Fruit fly (Drosophila melanogaster): Measurements from ENCODE around the gene mri.

Gene mri

dm6 chr3L:199754-200596 lies at the start of gene mri, which contains the start of gene rno (continued):
- peak; percentile 67 for TF ChIP-seq CG12104 (GFP tag; optimal IDR thresholded peaks at IDR 0.05)
- peak; percentile 66 for TF ChIP-seq Lhr (GFP tag; optimal IDR thresholded peaks at IDR 0.05)
- TF ChIP-seq vnd (GFP tag; IDR thresholded peaks at IDR 0.05; ENCODE audit: partially characterized antibody): peak; percentile 94
- no peak for TF ChIP-seq btn (GFP tag; optimal IDR thresholded peaks at IDR 0.05)
- no peak for TF ChIP-seq Stat92E (GFP tag; optimal IDR thresholded peaks at IDR 0.05)
- TF ChIP-seq CG43689 (GFP tag; IDR thresholded peaks at IDR 0.05): no peak
- no peak for TF ChIP-seq CG9797 (GFP tag; optimal IDR thresholded peaks at IDR 0.05)
- peak; percentile 72 for TF ChIP-seq CG17359 (tag; optimal IDR thresholded peaks at IDR 0.05)
- peak; percentile 93 for TF ChIP-seq CG14860 (GFP tag; IDR thresholded peaks at IDR 0.05; ENCODE audit: partially characterized antibody)
- peak; percentile 85; the same call in 2 of the 4 replicates for TF ChIP-seq chinmo (GFP tag; IDR thresholded peaks at IDR 0.05; ENCODE audit: partially characterized antibody)
- TF ChIP-seq vvl (GFP tag; IDR thresholded peaks at IDR 0.05): peak; percentile 81
- peak; percentile 50 for TF ChIP-seq Fer2 (tag; optimal IDR thresholded peaks at IDR 0.05)
- TF ChIP-seq ab (GFP tag; optimal IDR thresholded peaks at IDR 0.05): no peak
- TF ChIP-seq CG17186 (GFP tag; optimal IDR thresholded peaks at IDR 0.05): no peak
- TF ChIP-seq CG1233 (GFP tag; optimal IDR thresholded peaks at IDR 0.05): peak; percentile 68
- TF ChIP-seq CG2875 (GFP tag; optimal IDR thresholded peaks at IDR 0.05): peak; percentile 4
- TF ChIP-seq Sry-β (GFP tag; optimal IDR thresholded peaks at IDR 0.05): no peak
- TF ChIP-seq her (GFP tag; optimal IDR thresholded peaks at IDR 0.05): no peak
- TF ChIP-seq inv (GFP tag; IDR thresholded peaks at IDR 0.05; ENCODE audit: partially characterized antibody): peak; percentile 90
- no peak for TF ChIP-seq pb (GFP tag; optimal IDR thresholded peaks at IDR 0.05)
- no peak for TF ChIP-seq zf30C (GFP tag; optimal IDR thresholded peaks at IDR 0.05)
- peak; percentile 94 for TF ChIP-seq CG34224 (GFP tag; IDR thresholded peaks at IDR 0.05; ENCODE audit: partially characterized antibody)
- TF ChIP-seq gsb (GFP tag; IDR thresholded peaks at IDR 0.05): no peak
- peak; percentile 90 for TF ChIP-seq nerfin-2 (GFP tag; IDR thresholded peaks at IDR 0.05; ENCODE audit: partially characterized antibody)
- TF ChIP-seq Hr39 (optimal IDR thresholded peaks at IDR 0.05): no peak
- TF ChIP-seq D (optimal IDR thresholded peaks at IDR 0.05): no peak
- TF ChIP-seq D (GFP tag; optimal IDR thresholded peaks at IDR 0.05): peak; percentile 41
- TF ChIP-seq Hey (tag; optimal IDR thresholded peaks at IDR 0.05): no peak
- peak; percentile 69 for TF ChIP-seq CG18599 (GFP tag; optimal IDR thresholded peaks at IDR 0.05)
- peak; percentile 95 for TF ChIP-seq Scr (GFP tag; IDR thresholded peaks at IDR 0.05; ENCODE audit: partially characterized antibody)
- no peak for TF ChIP-seq slp2 (GFP tag; optimal IDR thresholded peaks at IDR 0.05)
- TF ChIP-seq z (GFP tag; IDR thresholded peaks at IDR 0.05): no peak
- TF ChIP-seq CG3995 (GFP tag; optimal IDR thresholded peaks at IDR 0.05): peak; percentile 83
- TF ChIP-seq CG3163 (GFP tag; optimal IDR thresholded peaks at IDR 0.05): no peak
- TF ChIP-seq HLH54F (GFP tag; optimal IDR thresholded peaks at IDR 0.05): peak; percentile 27
- peak; percentile 71 for TF ChIP-seq Ets97D (GFP tag; optimal IDR thresholded peaks at IDR 0.05)
- no peak for TF ChIP-seq toy (GFP tag; IDR thresholded peaks at IDR 0.05)
- peak; percentile 71 for TF ChIP-seq CG15696 (tag; optimal IDR thresholded peaks at IDR 0.05)
- TF ChIP-seq CG11398 (GFP tag; optimal IDR thresholded peaks at IDR 0.05): no peak
- peak; percentile 26 for TF ChIP-seq MBD-R2 (GFP tag; IDR thresholded peaks at IDR 0.05)
- peak; percentile 66 for TF ChIP-seq Xbp1 (GFP tag; optimal IDR thresholded peaks at IDR 0.05)
- no peak for TF ChIP-seq en (GFP tag; optimal IDR thresholded peaks at IDR 0.05)
- TF ChIP-seq CG6254 (GFP tag; optimal IDR thresholded peaks at IDR 0.05): no peak
- TF ChIP-seq CG4360 (GFP tag; IDR thresholded peaks at IDR 0.05): no peak
- no peak for TF ChIP-seq jumu (GFP tag; optimal IDR thresholded peaks at IDR 0.05)
- TF ChIP-seq Side (GFP tag; optimal IDR thresholded peaks at IDR 0.05): no peak
- TF ChIP-seq CG12071 (GFP tag; optimal IDR thresholded peaks at IDR 0.05): no peak
- TF ChIP-seq CG10267 (tag; optimal IDR thresholded peaks at IDR 0.05): peak; percentile 76
- no peak for TF ChIP-seq eve (GFP tag; optimal IDR thresholded peaks at IDR 0.05)

All from whole organism, embryonic.